Fruit fly (Drosophila melanogaster) whole organism, embryonic: Measurements from ENCODE around the gene LysB.

ENCODE experiments used
- CG4820 ChIP-seq: fragments of 200-800 bp; sonication (Bioruptor generic); optimal IDR thresholded peaks from 3 replicates; lab custom pipeline; 2016; ENCODE audit warnings: missing biosample characterization, missing genetic modification characterization
- al ChIP-seq: fragments of 200-800 bp; sonication (Bioruptor generic); IDR thresholded peaks from 2 replicates; pipeline ENCODE4 v1.3.6; 2022; ENCODE audit warnings: missing biosample characterization, missing genetic modification characterization
- dmrt99B ChIP-seq: fragments of 200-800 bp; sonication (Bioruptor generic); optimal IDR thresholded peaks from 2 replicates; lab custom pipeline; 2018; ENCODE audit warnings: missing biosample characterization, mild to moderate bottlenecking, missing genetic modification characterization, moderate library complexity
- gsb ChIP-seq: fragments of 200-800 bp; sonication (Bioruptor generic); IDR thresholded peaks from 2 replicates; pipeline ENCODE4 v1.3.6; 2022; ENCODE audit warnings: missing biosample characterization, missing genetic modification characterization

DNA sequence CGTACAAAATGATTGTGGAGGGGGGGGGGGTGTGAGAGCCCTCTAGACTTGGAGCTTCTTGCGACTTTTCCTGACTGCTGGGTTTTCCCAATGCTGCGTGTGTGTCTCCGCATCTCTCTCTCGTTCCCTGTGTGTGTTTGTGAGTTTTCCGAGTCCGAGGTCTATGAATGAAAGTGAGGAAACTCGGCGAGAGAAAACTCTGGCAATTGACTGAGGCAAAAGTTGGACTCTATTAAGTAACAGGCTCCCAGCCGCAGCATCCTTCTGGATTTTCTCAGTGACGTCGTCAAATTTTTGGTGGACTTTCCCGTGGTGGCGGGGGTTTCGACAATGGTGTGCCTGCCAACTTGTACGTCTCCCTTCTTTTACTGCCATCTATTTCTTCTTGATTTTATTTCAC is 36.6 kb upstream of the LysB start:
- TF ChIP-seq dmrt99B (no peak), gsb (GFP tag; lab: Robert Waterston, UW) (no peak), CG4820 (no peak), al (no peak)
